Worm (Caenorhabditis elegans) whole organism, L1 larva: ENCODE measurements around the gene srbc-21.
A peak's percentile ranks its signal among the peaks of the same experiment; 100 is the strongest.

Experiments used
- aha-1 ChIP-seq: fragments of 150-350 bp; optimal IDR thresholded peaks from 2 replicates; lab custom pipeline; 2014; ENCODE audit warnings: missing biosample characterization, missing genetic modification characterization
- blmp-1 ChIP-seq: fragments of 150-350 bp; optimal IDR thresholded peaks from 2 replicates; lab custom pipeline; 2014; ENCODE audit warnings: missing biosample characterization, missing genetic modification characterization
- ceh-8 ChIP-seq: fragments of 200-800 bp; sonication (Bioruptor generic); optimal IDR thresholded peaks from 2 replicates; lab custom pipeline; 2018; ENCODE audit warnings: mild to moderate bottlenecking, missing genetic modification characterization, moderate library complexity, missing compliant biosample characterization
- dsc-1 ChIP-seq: sonication (generic microtip); optimal IDR thresholded peaks from 2 replicates; lab custom pipeline; 2016; ENCODE audit warnings: mild to moderate bottlenecking, missing genetic modification characterization, missing compliant biosample characterization
- efl-1 ChIP-seq, 4 experiments: fragments of 150-350 bp; optimal IDR thresholded peaks in 3 of 4; peaks in 1 of 4; 1 replicate in 1 of 4; 2 replicates in 3 of 4; lab custom pipeline; 2014; ENCODE audit warnings: missing biosample characterization in 2 of 4, missing genetic modification characterization in 2 of 4, missing genetic modification reagents in 2 of 4
- egl-27 ChIP-seq, 2 experiments: fragments of 150-350 bp in 1 of 2; sonication (generic microtip); optimal IDR thresholded peaks; 3 replicates each; lab custom pipeline; 2017 to 2018; ENCODE audit warnings: missing biosample characterization in 2 of 2, missing genetic modification characterization in 2 of 2, missing genetic modification reagents in 2 of 2
- elt-2 ChIP-seq: sonication (generic microtip); optimal IDR thresholded peaks from 2 replicates; lab custom pipeline; 2016; ENCODE audit warnings: missing genetic modification characterization, mild to moderate bottlenecking, inconsistent platforms, missing compliant biosample characterization, missing genetic modification reagents
- elt-3 ChIP-seq, 6 experiments: fragments of 150-350 bp in 1 of 6; sonication (generic microtip); optimal IDR thresholded peaks; 2 replicates each; lab custom pipeline; 2017 to 2018; ENCODE audit warnings: missing biosample characterization in 6 of 6, missing genetic modification characterization in 6 of 6, inconsistent platforms in 1 of 6
- fkh-10 ChIP-seq: sonication (generic microtip); optimal IDR thresholded peaks from 2 replicates; lab custom pipeline; 2017; ENCODE audit warnings: missing biosample characterization, missing genetic modification reagents, missing genetic modification characterization
- fkh-4 ChIP-seq: sonication (generic microtip); optimal IDR thresholded peaks from 2 replicates; lab custom pipeline; 2016; ENCODE audit warnings: missing compliant biosample characterization, missing genetic modification characterization, borderline replicate concordance
- fkh-8 ChIP-seq: sonication (generic microtip); optimal IDR thresholded peaks from 2 replicates; lab custom pipeline; 2016; ENCODE audit warnings: mild to moderate bottlenecking, missing genetic modification characterization, missing compliant biosample characterization
- grh-1 ChIP-seq: fragments of 200-800 bp; sonication (Bioruptor generic); IDR thresholded peaks from 2 replicates; pipeline ENCODE4 v1.3.6; 2022; ENCODE audit warnings: missing genetic modification reagents, missing genetic modification characterization, missing compliant biosample characterization
- hpl-2 ChIP-seq: fragments of 150-350 bp; optimal IDR thresholded peaks from 2 replicates; lab custom pipeline; 2014; ENCODE audit warnings: missing biosample characterization, missing genetic modification reagents, missing genetic modification characterization
- isw-1 ChIP-seq: fragments of 200-800 bp; sonication (Bioruptor generic); IDR thresholded peaks from 2 replicates; pipeline ENCODE4 v1.3.6; 2022; ENCODE audit warnings: missing genetic modification characterization, missing compliant biosample characterization
- jun-1 ChIP-seq: fragments of 150-350 bp; optimal IDR thresholded peaks from 2 replicates; lab custom pipeline; 2014; ENCODE audit warnings: missing biosample characterization, missing genetic modification reagents, missing genetic modification characterization
- lin-13 ChIP-seq: fragments of 150-350 bp; optimal IDR thresholded peaks from 2 replicates; lab custom pipeline; 2014; ENCODE audit warnings: missing biosample characterization, missing genetic modification reagents, missing genetic modification characterization
- lin-35 ChIP-seq, 2 experiments: fragments of 150-350 bp; optimal IDR thresholded peaks; 2 replicates each; lab custom pipeline; 2014; ENCODE audit warnings: missing biosample characterization in 2 of 2, missing genetic modification characterization in 2 of 2, missing genetic modification reagents in 2 of 2
- mef-2 ChIP-seq: fragments of 150-350 bp; optimal IDR thresholded peaks from 2 replicates; lab custom pipeline; 2014; ENCODE audit warnings: missing biosample characterization, missing genetic modification characterization
- mep-1 ChIP-seq: fragments of 150-350 bp; optimal IDR thresholded peaks from 2 replicates; lab custom pipeline; 2014; ENCODE audit warnings: missing biosample characterization, missing genetic modification characterization
- nhr-85 ChIP-seq: sonication (generic microtip); peaks from one replicate; lab custom pipeline; 2016; ENCODE audit warnings: missing genetic modification characterization, inconsistent platforms, missing compliant biosample characterization
- pag-3 ChIP-seq: sonication (generic microtip); optimal IDR thresholded peaks from 2 replicates; lab custom pipeline; 2017; ENCODE audit warnings: missing genetic modification characterization, mild to moderate bottlenecking, missing compliant biosample characterization, antibody characterized with exemption, borderline replicate concordance; ENCODE audit not compliant: insufficient read depth
- pqm-1 ChIP-seq: sonication (generic microtip); optimal IDR thresholded peaks from 3 replicates; lab custom pipeline; 2017; ENCODE audit warnings: missing biosample characterization, missing genetic modification characterization
- snpc-4 ChIP-seq: fragments of 150-350 bp; optimal IDR thresholded peaks from 2 replicates; lab custom pipeline; 2014; ENCODE audit warnings: missing biosample characterization, missing genetic modification characterization
- sptf-1 ChIP-seq: fragments of 150-350 bp; optimal IDR thresholded peaks from 2 replicates; lab custom pipeline; 2014; ENCODE audit warnings: missing biosample characterization, missing genetic modification characterization
- sup-37 ChIP-seq: fragments of 200-800 bp; sonication (Bioruptor generic); optimal IDR thresholded peaks from 2 replicates; lab custom pipeline; 2018; ENCODE audit warnings: mild to moderate bottlenecking, missing genetic modification characterization, missing compliant biosample characterization
- unc-30 ChIP-seq: sonication (generic microtip); optimal IDR thresholded peaks from 2 replicates; lab custom pipeline; 2017; ENCODE audit warnings: missing biosample characterization, missing genetic modification characterization
- unc-62 ChIP-seq: fragments of 150-350 bp; optimal IDR thresholded peaks from 2 replicates; lab custom pipeline; 2014; ENCODE audit warnings: missing biosample characterization, missing genetic modification reagents, missing genetic modification characterization
- unc-86 ChIP-seq: sonication (generic microtip); optimal IDR thresholded peaks from 2 replicates; lab custom pipeline; 2016; ENCODE audit warnings: missing genetic modification characterization, missing compliant biosample characterization
- unc-98 ChIP-seq: fragments of 200-800 bp; sonication (Bioruptor generic); IDR thresholded peaks from 2 replicates; pipeline ENCODE4 v1.3.6; 2022; ENCODE audit warnings: missing genetic modification characterization, missing compliant biosample characterization
- vab-15 ChIP-seq: sonication (generic microtip); optimal IDR thresholded peaks from 2 replicates; lab custom pipeline; 2017; ENCODE audit warnings: missing genotype, mild to moderate bottlenecking, missing genetic modification characterization, missing compliant biosample characterization
- xbp-1 ChIP-seq: sonication (generic microtip); optimal IDR thresholded peaks from 2 replicates; lab custom pipeline; 2016; ENCODE audit warnings: missing genetic modification characterization, missing compliant biosample characterization
- ztf-11 ChIP-seq, 2 experiments: sonication (generic microtip); optimal IDR thresholded peaks; 2 replicates each; lab custom pipeline; 2016 to 2017; ENCODE audit warnings: missing genetic modification characterization in 2 of 2, missing biosample characterization in 1 of 2, missing compliant biosample characterization in 1 of 2
- ztf-4 ChIP-seq: fragments of 150-350 bp; optimal IDR thresholded peaks from 2 replicates; lab custom pipeline; 2014; ENCODE audit warnings: missing biosample characterization, missing genetic modification characterization

srbc-21 gene

DNA sequence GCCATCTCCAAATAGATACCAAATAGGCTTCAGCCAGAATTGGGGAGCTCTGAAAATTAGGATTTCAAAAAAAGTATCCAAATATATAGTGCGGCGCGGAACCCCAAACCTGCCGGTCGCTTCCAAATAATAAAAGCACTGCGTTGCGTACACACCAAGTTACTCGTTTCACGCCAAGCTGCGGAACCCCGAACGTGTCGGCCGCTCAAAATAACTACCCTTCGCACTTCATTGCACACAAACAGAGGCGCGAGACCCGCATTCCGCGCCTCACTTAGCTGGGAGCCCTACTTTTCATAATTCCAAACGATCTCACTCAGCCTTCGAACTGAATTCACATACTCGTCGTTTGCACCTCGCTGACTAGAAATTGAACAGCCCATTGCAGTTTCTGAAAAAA lies 44.3 kb downstream of the srbc-21 start:
- TF ChIP-seq ztf-4 (tag; lab: Kevin White, UChicago) (no peak), snpc-4 (peak; percentile 26)

DNA sequence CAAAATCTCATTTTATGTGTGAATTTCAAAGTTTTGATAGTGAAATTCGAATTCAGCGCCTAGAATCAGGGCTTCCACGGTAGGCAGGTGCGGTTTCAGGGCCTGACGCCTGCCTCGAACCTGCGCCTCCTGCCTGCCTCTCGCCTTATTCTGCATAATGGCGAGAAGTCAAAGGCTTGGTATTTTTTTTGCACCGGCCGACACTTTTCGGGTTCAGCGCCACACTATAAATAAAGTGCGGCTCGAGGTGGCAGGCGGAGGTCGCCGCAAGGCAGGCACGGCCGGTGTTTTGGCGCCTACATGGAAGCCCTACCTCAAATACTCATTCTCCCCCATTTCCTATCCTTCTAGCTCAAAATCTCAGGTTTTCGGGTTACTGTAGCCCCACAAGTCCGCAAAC lies 45.1 kb downstream of the srbc-21 start:
- TF ChIP-seq sup-37 (GFP tag; lab: Kevin White, UChicago) (no peak), elt-3 (tag; optimal IDR thresholded peaks at IDR 0.05; lab: Kevin White, UChicago) (no peak), mef-2 (no peak), pqm-1 (tag; lab: Kevin White, UChicago) (no peak), ceh-8 (GFP tag; lab: Kevin White, UChicago) (no peak), xbp-1 (tag; lab: Kevin White, UChicago) (no peak), pag-3 (tag; lab: Kevin White, UChicago) (no peak)

DNA sequence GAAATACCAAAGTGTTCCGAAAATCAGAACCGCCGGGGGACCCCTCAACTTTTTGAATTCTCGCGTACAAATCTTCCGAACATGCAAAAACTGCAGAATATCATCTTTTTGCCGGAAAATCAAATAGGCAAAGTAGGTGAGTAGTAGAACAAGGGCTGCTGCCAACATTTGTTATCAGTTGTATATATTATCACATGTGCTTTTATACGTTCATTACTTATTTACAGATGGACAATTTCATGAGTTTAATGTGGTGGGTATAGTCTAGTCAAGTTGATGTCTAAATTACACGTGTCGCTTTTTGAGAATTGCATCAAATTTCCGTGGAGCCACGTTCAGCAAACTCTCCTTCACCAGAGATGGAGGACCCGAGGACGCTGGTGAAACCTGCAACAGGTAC lies 45.9 kb downstream of the srbc-21 start, which contains the start of gene cyp-32B1:
TSS of gene cyp-32B1 (minus strand) at position 176 of the 400 bp plus-strand sequence.
- TF ChIP-seq elt-2 (tag; lab: Kevin White, UChicago) (peak; percentile 34), grh-1 (GFP tag; lab: Robert Waterston, UW) (no peak), nhr-85 (no peak), sptf-1 (tag; lab: Kevin White, UChicago) (no peak), lin-13 (GFP tag; lab: Kevin White, UChicago) (no peak), isw-1 (GFP tag; lab: Robert Waterston, UW) (no peak), lin-35 (GFP tag; optimal IDR thresholded peaks at IDR 0.05; lab: Kevin White, UChicago) (peak in 1 of 2 experiments; percentile 5), efl-1 (optimal IDR thresholded peaks at IDR 0.05; lab: Kevin White, UChicago) (no peak), efl-1 (GFP tag; optimal IDR thresholded peaks at IDR 0.05 in 1 of 2; lab: Kevin White, UChicago) (no peak), jun-1 (tag; lab: Kevin White, UChicago) (no peak), fkh-8 (tag; lab: Kevin White, UChicago) (no peak), aha-1 (tag; lab: Kevin White, UChicago) (no peak), vab-15 (tag; lab: Kevin White, UChicago) (no peak)

DNA sequence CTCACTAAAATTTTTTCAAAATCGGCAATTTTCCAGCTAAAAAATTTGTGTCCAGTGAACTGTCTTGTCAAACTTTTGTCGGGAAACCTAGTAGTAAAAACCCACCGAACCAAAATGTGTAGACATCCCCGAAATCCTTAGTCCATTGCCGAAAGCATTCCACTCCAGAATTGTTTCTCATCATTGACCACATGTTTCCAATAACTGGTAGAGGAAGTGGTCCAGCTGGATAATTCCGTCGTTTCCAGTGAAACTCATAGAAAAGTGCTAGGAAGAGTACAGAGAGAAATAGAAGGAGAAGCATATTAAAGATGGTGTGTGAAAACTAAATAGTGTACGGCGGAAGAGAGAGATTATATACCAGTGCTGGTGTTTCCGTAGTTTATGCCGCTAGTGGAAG lies 48.7 kb downstream of the srbc-21 start, which contains the start of gene cyp-33C12:
TSS of gene cyp-33C12 (minus strand) at position 321 of the 400 bp plus-strand sequence.
- TF ChIP-seq hpl-2: no peak
- TF ChIP-seq unc-30 (tag; lab: Kevin White, UChicago): no peak
- TF ChIP-seq efl-1 (optimal IDR thresholded peaks at IDR 0.05; lab: Kevin White, UChicago): no peak
- no peak for TF ChIP-seq efl-1 (GFP tag; optimal IDR thresholded peaks at IDR 0.05 in 1 of 2; lab: Kevin White, UChicago)
- peak; percentile 71 for TF ChIP-seq fkh-4 (tag; lab: Kevin White, UChicago)
- TF ChIP-seq aha-1 (tag; lab: Kevin White, UChicago): no peak
- TF ChIP-seq egl-27 (tag; optimal IDR thresholded peaks at IDR 0.05; lab: Kevin White, UChicago): no peak
- no peak for TF ChIP-seq unc-86
- no peak for TF ChIP-seq unc-98 (GFP tag; lab: Robert Waterston, UW)
- TF ChIP-seq xbp-1 (tag; lab: Kevin White, UChicago): no peak
- no peak for TF ChIP-seq ztf-11 (tag; optimal IDR thresholded peaks at IDR 0.05; lab: Kevin White, UChicago)
- no peak for TF ChIP-seq nhr-85
- TF ChIP-seq unc-62 (GFP tag; lab: Kevin White, UChicago): no peak
- TF ChIP-seq elt-2 (tag; lab: Kevin White, UChicago): no peak
- no peak for TF ChIP-seq fkh-10
- no peak for TF ChIP-seq blmp-1
- no peak for TF ChIP-seq mep-1 (tag; lab: Kevin White, UChicago)
- peak; percentile 91 for TF ChIP-seq dsc-1 (tag; lab: Kevin White, UChicago)

DNA sequence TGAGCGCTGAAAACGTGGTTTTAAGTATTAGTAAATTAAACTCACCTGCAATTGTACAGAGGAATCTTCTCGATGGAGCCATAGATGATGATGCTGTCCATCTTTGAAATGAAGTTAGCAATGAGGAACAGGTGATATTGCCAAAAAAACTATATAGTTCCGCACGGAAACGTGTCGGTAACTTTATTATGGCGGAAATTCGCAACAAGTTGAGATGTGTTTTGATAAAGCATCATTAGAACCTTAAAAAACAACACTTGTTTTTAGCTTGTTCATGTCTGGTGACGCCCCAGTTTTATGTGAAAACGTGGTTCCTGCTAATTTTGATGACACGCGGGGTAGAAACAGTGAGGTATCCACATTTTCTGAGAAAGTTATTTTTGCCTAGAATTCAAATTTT lies 50.8 kb downstream of the srbc-21 start, which contains the start of gene srt-40:
TSS of gene srt-40 (minus strand) at position 101 of the 400 bp plus-strand sequence.
- TF ChIP-seq fkh-8 (tag; lab: Kevin White, UChicago) (no peak), mep-1 (tag; lab: Kevin White, UChicago) (no peak)
- TF ChIP-seq, all 84 proteins: peak for 0
